Fruit fly (Drosophila melanogaster): Measurements from ENCODE around the gene PlexB.

Gene PlexB

dm6 chr4:43179-43935, at the start of gene PlexB (continued):
- peak; percentile 67 for TF ChIP-seq CG15514 (GFP tag; optimal IDR thresholded peaks at IDR 0.05)
- no peak; the same call in 1 of the 3 replicates for TF ChIP-seq hb (GFP tag; IDR thresholded peaks at IDR 0.05; ENCODE audit: partially characterized antibody)
- peak; percentile 37 for TF ChIP-seq CG2120 (GFP tag; optimal IDR thresholded peaks at IDR 0.05)
- TF ChIP-seq ap (GFP tag; IDR thresholded peaks at IDR 0.05) = no peak
- TF ChIP-seq CG7271 (tag; optimal IDR thresholded peaks at IDR 0.05) = peak; percentile 20
- TF ChIP-seq CG14710 (tag; optimal IDR thresholded peaks at IDR 0.05) = peak; percentile 72
- no peak for TF ChIP-seq CG3065 (GFP tag; optimal IDR thresholded peaks at IDR 0.05)
- no peak for TF ChIP-seq maf-S (GFP tag; optimal IDR thresholded peaks at IDR 0.05)
- peak in 1 of 2 experiments; percentile 54 for TF ChIP-seq eve (GFP tag; optimal IDR thresholded peaks at IDR 0.05)
- TF ChIP-seq BEAF-32 (GFP tag; optimal IDR thresholded peaks at IDR 0.05) = peak; percentile 93
- TF ChIP-seq CG8290 (GFP tag; optimal IDR thresholded peaks at IDR 0.05) = peak; percentile 73
- TF ChIP-seq CG8290 (tag; optimal IDR thresholded peaks at IDR 0.05) = peak; percentile 50 to 87
- no peak for TF ChIP-seq Hr78 (GFP tag; optimal IDR thresholded peaks at IDR 0.05)
- TF ChIP-seq Opbp (GFP tag; IDR thresholded peaks at IDR 0.05; ENCODE audit: partially characterized antibody) = peak; percentile 91; the same call in 2 of the 3 replicates
- peak; percentile 77; the same call in 1 of the 2 replicates for TF ChIP-seq nerfin-2 (GFP tag; IDR thresholded peaks at IDR 0.05; ENCODE audit: partially characterized antibody)
- no peak for TF ChIP-seq CG11695 (GFP tag; IDR thresholded peaks at IDR 0.05)
- TF ChIP-seq CG7928 (GFP tag; optimal IDR thresholded peaks at IDR 0.05) = no peak
- TF ChIP-seq CG5180 (GFP tag; optimal IDR thresholded peaks at IDR 0.05) = no peak
- peak; percentile 95 for TF ChIP-seq CG6791 (GFP tag; IDR thresholded peaks at IDR 0.05; ENCODE audit: partially characterized antibody)
- TF ChIP-seq bsh (GFP tag; optimal IDR thresholded peaks at IDR 0.05) = no peak
- TF ChIP-seq Bgb (GFP tag; IDR thresholded peaks at IDR 0.05; ENCODE audit: partially characterized antibody) = peak; percentile 94
- TF ChIP-seq klu (GFP tag; IDR thresholded peaks at IDR 0.05) = no peak
- no peak for TF ChIP-seq Dad (GFP tag; optimal IDR thresholded peaks at IDR 0.05)
- TF ChIP-seq tin (GFP tag; optimal IDR thresholded peaks at IDR 0.05) = no peak
- TF ChIP-seq Aef1 (GFP tag; IDR thresholded peaks at IDR 0.05) = 0 out of 3 replicates have a peak, but pooled peaks have one; percentile 29
- TF ChIP-seq dmrt11E (tag; optimal IDR thresholded peaks at IDR 0.05) = no peak
- no peak for TF ChIP-seq Antp (GFP tag; optimal IDR thresholded peaks at IDR 0.05)
- TF ChIP-seq nmo (GFP tag; optimal IDR thresholded peaks at IDR 0.05) = peak; percentile 68
- TF ChIP-seq Xbp1 (GFP tag; optimal IDR thresholded peaks at IDR 0.05) = peak; percentile 43
- TF ChIP-seq exex (tag; optimal IDR thresholded peaks at IDR 0.05) = no peak
- TF ChIP-seq Dbx (GFP tag; IDR thresholded peaks at IDR 0.05) = no peak; the same call in 2 of the 3 replicates
- TF ChIP-seq CG2889 (GFP tag; IDR thresholded peaks at IDR 0.05) = no peak
- peak; percentile 26 for TF ChIP-seq CG7786 (GFP tag; optimal IDR thresholded peaks at IDR 0.05)
- TF ChIP-seq Nf-YA (GFP tag; IDR thresholded peaks at IDR 0.05) = no peak
- TF ChIP-seq CG7963 (GFP tag; IDR thresholded peaks at IDR 0.05; ENCODE audit: partially characterized antibody) = peak; percentile 83
- TF ChIP-seq CG3838 (GFP tag; optimal IDR thresholded peaks at IDR 0.05) = no peak
- TF ChIP-seq CG30020 (tag; optimal IDR thresholded peaks at IDR 0.05) = peak; percentile 99
- peak in 1 of 3 experiments; percentile 91 for TF ChIP-seq lola (GFP tag; optimal IDR thresholded peaks at IDR 0.05)
- TF ChIP-seq p53 (GFP tag; optimal IDR thresholded peaks at IDR 0.05) = peak; percentile 22
- TF ChIP-seq CG4854 (GFP tag; optimal IDR thresholded peaks at IDR 0.05) = no peak
- TF ChIP-seq Hsf (GFP tag; optimal IDR thresholded peaks at IDR 0.05) = no peak
- peak; percentile 24 for TF ChIP-seq D19A (tag; optimal IDR thresholded peaks at IDR 0.05)
- no peak for TF ChIP-seq HLHmδ (GFP tag; optimal IDR thresholded peaks at IDR 0.05)
- peak; percentile 52; the same call in 2 of the 3 replicates for TF ChIP-seq Doc3 (GFP tag; IDR thresholded peaks at IDR 0.05; ENCODE audit: partially characterized antibody)
- TF ChIP-seq CG31365 (tag; optimal IDR thresholded peaks at IDR 0.05) = no peak
- peak; percentile 37 for TF ChIP-seq bcd (GFP tag; optimal IDR thresholded peaks at IDR 0.05)
- TF ChIP-seq salm (tag; optimal IDR thresholded peaks at IDR 0.05) = no peak
- no peak for TF ChIP-seq luna (GFP tag; optimal IDR thresholded peaks at IDR 0.05)
